Fruit fly (Drosophila melanogaster) whole organism, prepupa: ENCODE measurements around the gene CG33285.
A peak's percentile ranks its signal among the peaks of the same experiment; 100 is the strongest.

Experiments used
- CG10631 ChIP-seq: fragments of 200-800 bp; sonication (Bioruptor generic); optimal IDR thresholded peaks from 2 replicates; lab custom pipeline; 2016; ENCODE audit warnings: missing biosample characterization, missing genetic modification characterization
- CG6792 ChIP-seq: fragments of 200-800 bp; sonication (Bioruptor generic); optimal IDR thresholded peaks from 3 replicates; lab custom pipeline; 2016; ENCODE audit warnings: missing biosample characterization, missing genetic modification characterization
- Eip78C ChIP-seq: fragments of 200-800 bp; sonication (Bioruptor generic); peaks from one replicate; lab custom pipeline; 2016; ENCODE audit warnings: missing biosample characterization, missing genetic modification characterization
- Hr39 ChIP-seq: fragments of 200-800 bp; sonication (Bioruptor generic); optimal IDR thresholded peaks from 2 replicates; lab custom pipeline; 2016; ENCODE audit warnings: missing biosample characterization, missing genetic modification characterization
- Sox14 ChIP-seq: fragments of 200-800 bp; sonication (Bioruptor generic); optimal IDR thresholded peaks from 3 replicates; lab custom pipeline; 2016; ENCODE audit warnings: missing biosample characterization, missing genetic modification characterization
- achi ChIP-seq: fragments of 200-800 bp; sonication (Bioruptor generic); optimal IDR thresholded peaks from 3 replicates; lab custom pipeline; 2016; ENCODE audit warnings: missing biosample characterization, missing genetic modification characterization
- fd59A ChIP-seq: fragments of 200-800 bp; sonication (Bioruptor generic); optimal IDR thresholded peaks from 2 replicates; lab custom pipeline; 2017; ENCODE audit warnings: missing biosample characterization, mild to moderate bottlenecking, missing genetic modification characterization, missing genetic modification reagents
- net ChIP-seq: fragments of 200-800 bp; sonication (Bioruptor generic); optimal IDR thresholded peaks from 3 replicates; lab custom pipeline; 2016; ENCODE audit warnings: missing biosample characterization, missing genetic modification characterization
- salr ChIP-seq, 2 experiments: fragments of 200-800 bp; sonication (Bioruptor generic); optimal IDR thresholded peaks; 3 replicates each; lab custom pipeline; 2016 to 2018; ENCODE audit warnings: missing biosample characterization in 2 of 2, missing genetic modification characterization in 2 of 2, mild to moderate bottlenecking in 1 of 2

- TF ChIP-seq CG10631 (GFP tag; lab: Kevin White, UChicago): peak; percentile 60
- TF ChIP-seq fd59A (GFP tag; lab: Kevin White, UChicago): peak; percentile 59
- peak; percentile 46 for TF ChIP-seq Hr39 (GFP tag; lab: Kevin White, UChicago)
- peak; percentile 21 for TF ChIP-seq Sox14 (GFP tag; lab: Kevin White, UChicago)
- TF ChIP-seq net: peak; percentile 24
- TF ChIP-seq Eip78C (GFP tag; lab: Kevin White, UChicago): peak; percentile 90
- TF ChIP-seq CG6792 (GFP tag; lab: Kevin White, UChicago): peak; percentile 49
- TF ChIP-seq salr (GFP tag; optimal IDR thresholded peaks at IDR 0.05; lab: Kevin White, UChicago): peak in 1 of 2 experiments; percentile 35
- TF ChIP-seq achi (GFP tag; lab: Kevin White, UChicago): peak; percentile 46
These were observed 46.5 kb downstream of the CG33285 start for dm6 chr3L:21041952-21042933.
